Fruit fly (Drosophila melanogaster) whole organism: ENCODE data around the gene mRpL19.

ENCODE experiments used
- CG8478 ChIP-seq: fragments of >200 bp; optimal IDR thresholded peaks from 2 replicates; lab custom pipeline; 2018; ENCODE audit warnings: inconsistent platforms
- pan ChIP-seq: fragments of >200 bp; optimal IDR thresholded peaks from 2 replicates; lab custom pipeline; 2017
- usp ChIP-seq: fragments of >200 bp; optimal IDR thresholded peaks from 2 replicates; lab custom pipeline; 2017; ENCODE audit warnings: missing biosample characterization, missing genetic modification characterization, mixed read lengths

- TF ChIP-seq pan (lab: Kevin White, UChicago) (no peak), usp (GFP tag; lab: Kevin White, UChicago) (no peak), CG8478 (no peak)
These were observed 23.2 kb upstream of the mRpL19 start, which contains the start of the genes Mkk4 and SLIRP2 for dm6 chr3R:8650741-8651140.
